Fruit fly (Drosophila melanogaster): ENCODE data around the gene yellow-k.

DNA sequence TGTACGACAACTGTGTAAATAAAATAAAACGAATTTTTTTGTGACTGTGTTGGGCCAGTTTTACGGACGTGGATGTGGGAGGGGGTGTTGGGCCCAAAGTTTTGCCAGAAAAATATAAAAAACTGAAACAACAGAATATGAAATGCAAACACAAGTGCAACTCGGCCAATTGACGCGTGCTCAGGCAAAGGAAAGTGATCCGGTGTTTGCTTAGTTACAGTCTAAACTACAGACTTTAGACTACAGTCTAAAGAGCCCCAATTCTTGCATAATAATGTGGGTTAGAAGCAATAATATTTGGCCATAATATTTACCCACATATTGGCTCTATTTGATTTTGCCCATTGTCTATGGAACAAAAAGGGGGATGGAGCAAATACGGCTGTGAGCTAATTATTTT, 28.4 kb downstream of the yellow-k start:
- TF ChIP-seq Hr78 (GFP tag; optimal IDR thresholded peaks at IDR 0.05) (no peak), brk (GFP tag; optimal IDR thresholded peaks at IDR 0.05) (peak; percentile 13), CG32264 (GFP tag; optimal IDR thresholded peaks at IDR 0.05) (no peak), Dfd (GFP tag; optimal IDR thresholded peaks at IDR 0.05) (no peak), Myc (optimal IDR thresholded peaks at IDR 0.05) (no peak), Abd-B (GFP tag; optimal IDR thresholded peaks at IDR 0.05) (no peak), h (GFP tag; optimal IDR thresholded peaks at IDR 0.05) (peak; percentile 63)
